Fruit fly (Drosophila melanogaster) S2 (cell line): ENCODE measurements around the gene CG33985.

Experiments
- CG8478 ChIP-seq: fragments of >200 bp; optimal IDR thresholded peaks from 2 replicates; lab custom pipeline; 2018
- CTCF ChIP-seq, 2 experiments: fragments of >200 bp; optimal IDR thresholded peaks; 2 replicates each; lab custom pipeline; 2018

DNA sequence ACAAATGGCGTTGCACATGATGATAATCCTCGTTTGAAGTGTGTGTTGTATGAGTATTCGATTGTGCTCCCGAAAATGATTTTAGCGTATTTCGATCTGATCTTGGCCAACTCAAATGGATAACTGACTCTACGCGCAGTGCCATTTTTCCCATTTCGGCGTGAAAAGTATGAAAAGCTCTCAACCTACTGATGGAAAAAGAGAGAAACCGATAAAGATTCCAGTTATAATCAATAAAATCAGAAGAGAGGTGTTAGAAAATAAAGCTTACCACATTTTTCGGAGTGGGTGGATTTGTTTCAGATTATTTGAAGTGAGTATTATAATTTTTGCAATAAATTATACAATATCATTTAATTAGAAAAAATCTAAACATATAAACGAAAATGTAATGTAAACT, 7.1 kb downstream of the CG33985 start, which contains the start of gene mex1:
- TF ChIP-seq CG8478 (lab: Kevin White, UChicago) (no peak), CTCF (optimal IDR thresholded peaks at IDR 0.05; lab: Kevin White, UChicago) (no peak)
